Worm (Caenorhabditis elegans) whole organism, late embryonic: ENCODE measurements around the gene M05D6.3.

ENCODE experiments used
- C08G9.2 ChIP-seq: sonication (generic microtip); optimal IDR thresholded peaks from 2 replicates; lab custom pipeline; 2016; ENCODE audit warnings: mild to moderate bottlenecking, missing genetic modification characterization, moderate library complexity, missing compliant biosample characterization
- F13H6.1 ChIP-seq: sonication (generic microtip); optimal IDR thresholded peaks from 2 replicates; lab custom pipeline; 2016; ENCODE audit warnings: missing genetic modification characterization, missing compliant biosample characterization
- ahr-1 ChIP-seq: sonication (generic microtip); optimal IDR thresholded peaks from 2 replicates; lab custom pipeline; 2016; ENCODE audit warnings: missing genetic modification characterization, missing compliant biosample characterization
- ama-1 ChIP-seq: fragments of 150-350 bp; optimal IDR thresholded peaks from 2 replicates; lab custom pipeline; 2014
- ceh-14 ChIP-seq: sonication (generic microtip); optimal IDR thresholded peaks from 2 replicates; lab custom pipeline; 2016; ENCODE audit warnings: missing genotype, missing genetic modification characterization, missing compliant biosample characterization
- ceh-18 ChIP-seq: sonication (generic microtip); optimal IDR thresholded peaks from 2 replicates; lab custom pipeline; 2016; ENCODE audit warnings: missing genetic modification characterization, missing compliant biosample characterization
- ceh-2 ChIP-seq: sonication (generic microtip); optimal IDR thresholded peaks from 2 replicates; lab custom pipeline; 2016; ENCODE audit warnings: missing genotype, missing genetic modification characterization, missing compliant biosample characterization
- ceh-22 ChIP-seq: sonication (generic microtip); optimal IDR thresholded peaks from 2 replicates; lab custom pipeline; 2017; ENCODE audit warnings: missing biosample characterization, missing genetic modification characterization
- ceh-31 ChIP-seq: sonication (generic microtip); optimal IDR thresholded peaks from 2 replicates; lab custom pipeline; 2016; ENCODE audit warnings: missing genetic modification characterization, missing compliant biosample characterization
- ceh-34 ChIP-seq: sonication (generic microtip); optimal IDR thresholded peaks from 2 replicates; lab custom pipeline; 2016; ENCODE audit warnings: mild to moderate bottlenecking, missing genetic modification characterization, missing compliant biosample characterization
- ceh-45 ChIP-seq: fragments of 200-800 bp; sonication (Bioruptor generic); IDR thresholded peaks from 2 replicates; pipeline ENCODE4 v1.3.6; 2022; ENCODE audit warnings: missing genetic modification reagents, missing genetic modification characterization, missing compliant biosample characterization
- ceh-48 ChIP-seq: sonication (generic microtip); optimal IDR thresholded peaks from 2 replicates; lab custom pipeline; 2016; ENCODE audit warnings: missing genetic modification characterization, inconsistent platforms, missing compliant biosample characterization
- dve-1 ChIP-seq: sonication (generic microtip); optimal IDR thresholded peaks from 2 replicates; lab custom pipeline; 2017; ENCODE audit warnings: antibody characterized with exemption, mild to moderate bottlenecking, missing genetic modification characterization, missing compliant biosample characterization
- elt-2 ChIP-seq: sonication (generic microtip); optimal IDR thresholded peaks from 2 replicates; lab custom pipeline; 2016; ENCODE audit warnings: missing genetic modification reagents, missing genetic modification characterization, missing compliant biosample characterization
- ets-4 ChIP-seq: sonication (generic microtip); optimal IDR thresholded peaks from 2 replicates; lab custom pipeline; 2016; ENCODE audit warnings: missing genetic modification characterization, missing compliant biosample characterization
- eyg-1 ChIP-seq: sonication (generic microtip); optimal IDR thresholded peaks from 2 replicates; lab custom pipeline; 2016; ENCODE audit warnings: missing genotype, missing genetic modification characterization, missing compliant biosample characterization
- fkh-6 ChIP-seq: sonication (generic microtip); optimal IDR thresholded peaks from 2 replicates; lab custom pipeline; 2016; ENCODE audit warnings: missing genetic modification characterization, missing compliant biosample characterization
- gmeb-2 ChIP-seq: sonication (generic microtip); optimal IDR thresholded peaks from 2 replicates; lab custom pipeline; 2016; ENCODE audit warnings: missing genetic modification characterization, inconsistent platforms, missing compliant biosample characterization
- hlh-13 ChIP-seq: fragments of 200-800 bp; sonication (Bioruptor generic); optimal IDR thresholded peaks from 2 replicates; lab custom pipeline; 2018; ENCODE audit warnings: mild to moderate bottlenecking, missing genetic modification characterization, missing compliant biosample characterization
- hlh-15 ChIP-seq: sonication (generic microtip); optimal IDR thresholded peaks from 2 replicates; lab custom pipeline; 2016; ENCODE audit warnings: missing genetic modification characterization, missing compliant biosample characterization
- hlh-30 ChIP-seq: sonication (generic microtip); optimal IDR thresholded peaks from 2 replicates; lab custom pipeline; 2017; ENCODE audit warnings: antibody characterized with exemption, missing genetic modification characterization, missing compliant biosample characterization; ENCODE audit not compliant: insufficient read depth
- hlh-6 ChIP-seq: sonication (generic microtip); optimal IDR thresholded peaks from 2 replicates; lab custom pipeline; 2016; ENCODE audit warnings: missing genotype, missing genetic modification characterization, missing compliant biosample characterization
- hlh-8 ChIP-seq: sonication (generic microtip); optimal IDR thresholded peaks from 2 replicates; lab custom pipeline; 2016; ENCODE audit warnings: missing genotype, missing genetic modification characterization, missing compliant biosample characterization
- lim-6 ChIP-seq: sonication (generic microtip); optimal IDR thresholded peaks from 2 replicates; lab custom pipeline; 2016; ENCODE audit warnings: missing genetic modification characterization, missing compliant biosample characterization
- nfya-1 ChIP-seq: sonication (generic microtip); optimal IDR thresholded peaks from 2 replicates; lab custom pipeline; 2017; ENCODE audit warnings: missing genetic modification characterization, mild to moderate bottlenecking, missing compliant biosample characterization, antibody characterized with exemption, moderate library complexity
- nhr-232 ChIP-seq: sonication (generic microtip); optimal IDR thresholded peaks from 2 replicates; lab custom pipeline; 2016; ENCODE audit warnings: missing genetic modification characterization, missing compliant biosample characterization
- npax-4 ChIP-seq: sonication (generic microtip); optimal IDR thresholded peaks from 2 replicates; lab custom pipeline; 2016; ENCODE audit warnings: missing genetic modification characterization, missing compliant biosample characterization
- pag-3 ChIP-seq: sonication (generic microtip); optimal IDR thresholded peaks from 2 replicates; lab custom pipeline; 2016; ENCODE audit warnings: missing compliant biosample characterization, missing genetic modification characterization, borderline replicate concordance
- pha-4 ChIP-seq: fragments of 150-350 bp; optimal IDR thresholded peaks from 2 replicates; lab custom pipeline; 2018; ENCODE audit warnings: missing biosample characterization, missing genetic modification reagents, missing genetic modification characterization
- pqm-1 ChIP-seq: sonication (generic microtip); optimal IDR thresholded peaks from 2 replicates; lab custom pipeline; 2016; ENCODE audit warnings: missing genetic modification characterization, missing compliant biosample characterization
- ref-2 ChIP-seq: sonication (generic microtip); optimal IDR thresholded peaks from 2 replicates; lab custom pipeline; 2016; ENCODE audit warnings: missing genetic modification characterization, missing compliant biosample characterization
- rnt-1 ChIP-seq: sonication (generic microtip); optimal IDR thresholded peaks from 2 replicates; lab custom pipeline; 2016; ENCODE audit warnings: missing genetic modification characterization, missing compliant biosample characterization
- sdc-2 ChIP-seq: sonication (generic microtip); optimal IDR thresholded peaks from 2 replicates; lab custom pipeline; 2016; ENCODE audit warnings: missing genotype, missing genetic modification characterization, missing compliant biosample characterization
- syd-9 ChIP-seq: sonication (generic microtip); optimal IDR thresholded peaks from 2 replicates; lab custom pipeline; 2016; ENCODE audit warnings: mild to moderate bottlenecking, missing genetic modification characterization, moderate library complexity, missing compliant biosample characterization
- tbx-2 ChIP-seq: sonication (generic microtip); optimal IDR thresholded peaks from 2 replicates; lab custom pipeline; 2016; ENCODE audit warnings: missing genetic modification characterization, missing compliant biosample characterization
- tbx-7 ChIP-seq: sonication (generic microtip); optimal IDR thresholded peaks from 2 replicates; lab custom pipeline; 2016; ENCODE audit warnings: missing genotype, missing genetic modification characterization, missing compliant biosample characterization
- ttx-3 ChIP-seq: sonication (generic microtip); optimal IDR thresholded peaks from 2 replicates; lab custom pipeline; 2016; ENCODE audit warnings: missing genetic modification reagents, missing genetic modification characterization, missing compliant biosample characterization
- unc-3 ChIP-seq, 2 experiments: fragments of 200-800 bp in 1 of 2; sonication (Bioruptor generic) in 1 of 2; sonication (generic microtip) in 1 of 2; conservative IDR thresholded peaks in 1 of 2; optimal IDR thresholded peaks in 1 of 2; 2 replicates each; pipeline versions ENCODE4 v1.3.6 to Lab custom; 2016 to 2022; ENCODE audit warnings: missing compliant biosample characterization in 2 of 2, missing genetic modification characterization in 2 of 2, missing genetic modification reagents in 1 of 2
- unc-42 ChIP-seq: sonication (generic microtip); optimal IDR thresholded peaks from 2 replicates; lab custom pipeline; 2016; ENCODE audit warnings: missing genotype, missing genetic modification characterization, missing compliant biosample characterization
- zip-5 ChIP-seq: sonication (generic microtip); optimal IDR thresholded peaks from 2 replicates; lab custom pipeline; 2016; ENCODE audit warnings: missing genetic modification characterization, missing compliant biosample characterization

The M05D6.3 gene

DNA sequence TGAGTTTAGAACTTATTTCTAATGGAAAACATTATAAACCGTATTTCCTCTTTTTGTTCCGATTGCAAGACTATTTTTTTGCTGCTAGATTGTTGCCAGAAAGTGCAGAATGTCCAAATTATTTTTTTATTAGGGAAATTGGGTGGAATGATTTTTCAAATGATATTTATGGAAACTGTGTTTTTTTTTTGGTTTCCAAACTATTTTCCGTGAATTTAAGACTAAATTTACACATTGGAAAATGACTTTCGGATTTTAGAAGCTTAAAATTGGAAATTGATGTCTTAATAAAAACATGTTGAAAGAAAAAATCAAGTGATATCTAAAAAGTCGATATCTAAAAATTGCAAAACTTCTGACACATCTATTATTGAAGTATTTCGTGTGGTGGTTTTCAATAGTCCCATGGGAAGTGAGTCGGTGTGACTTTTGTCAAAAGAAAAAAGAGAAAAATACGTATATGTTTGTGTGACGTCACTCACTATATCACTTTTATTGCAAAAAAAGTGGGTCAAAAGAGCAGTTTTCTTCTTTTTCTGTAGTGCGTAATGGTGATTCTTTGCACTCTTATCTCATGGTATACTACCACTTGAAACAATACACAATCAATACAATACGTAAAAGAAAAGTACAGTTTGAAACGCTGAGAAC is 28.6 kb downstream of the M05D6.3 start:
- no peak for TF ChIP-seq gmeb-2 (tag; lab: Kevin White, UChicago)
- TF ChIP-seq elt-2 (tag; lab: Kevin White, UChicago): no peak

DNA sequence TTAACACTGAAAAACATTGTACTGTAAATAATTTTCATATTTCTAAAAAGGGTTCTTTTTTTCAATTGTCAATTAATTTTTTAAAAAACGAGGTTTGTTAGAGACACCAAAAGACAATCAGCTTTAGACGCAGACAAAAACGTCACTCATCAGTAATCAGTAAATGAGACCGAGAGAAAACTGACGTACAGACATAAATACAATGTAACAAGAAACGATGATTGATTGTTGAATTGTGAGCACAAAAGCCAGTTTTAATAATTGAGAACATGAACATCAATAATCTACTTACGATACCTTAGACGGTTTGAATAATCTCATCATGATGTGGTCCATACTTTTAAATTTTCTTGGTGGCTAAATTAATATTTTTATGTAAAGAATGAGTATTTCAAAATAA is 31.2 kb downstream of the M05D6.3 start:
- TF ChIP-seq hlh-13 (GFP tag; lab: Kevin White, UChicago) (no peak), syd-9 (tag; lab: Kevin White, UChicago) (no peak), rnt-1 (no peak), unc-3 (GFP tag; conservative IDR thresholded peaks at IDR 0.05; lab: Robert Waterston, UW) (no peak), unc-3 (tag; optimal IDR thresholded peaks at IDR 0.05; lab: Kevin White, UChicago) (no peak)
- TF ChIP-seq, all 69 proteins: peak for 0

DNA sequence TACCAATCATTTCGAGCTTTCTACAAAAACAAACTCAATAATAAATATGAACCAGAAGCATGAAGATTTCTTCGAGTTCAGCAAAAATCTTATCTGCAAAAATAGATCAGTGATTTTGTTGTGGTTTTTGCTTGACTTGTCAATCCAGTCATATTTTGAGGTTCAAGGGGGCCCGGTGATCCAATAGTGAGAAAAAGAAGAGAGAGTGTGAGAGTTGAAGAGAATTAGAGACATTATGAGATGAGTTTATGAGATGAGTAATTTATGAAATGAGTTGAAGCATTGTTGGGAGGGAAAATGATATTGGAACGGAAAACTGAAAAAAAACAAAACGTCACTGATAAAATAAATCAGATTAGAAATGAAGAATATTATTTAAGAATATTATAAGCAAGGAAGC is 33.4 kb downstream of the M05D6.3 start, which contains the start of gene T13H5.1:
Gene T13H5.1, minus strand, starts transcription at position 101 of the 400 bp plus-strand sequence.
- TF ChIP-seq ets-4 (tag; lab: Kevin White, UChicago) (no peak), ceh-18 (tag; lab: Kevin White, UChicago) (no peak), F13H6.1 (tag; lab: Kevin White, UChicago) (no peak), ahr-1 (tag; lab: Kevin White, UChicago) (no peak), pha-4 (tag; lab: Kevin White, UChicago) (no peak), fkh-6 (tag; lab: Kevin White, UChicago) (no peak), ceh-31 (tag; lab: Kevin White, UChicago) (no peak), hlh-6 (no peak), hlh-30 (tag; lab: Kevin White, UChicago) (no peak), ceh-22 (tag; lab: Kevin White, UChicago) (no peak), sdc-2 (no peak), pag-3 (tag; lab: Kevin White, UChicago) (no peak), ceh-45 (GFP tag; lab: Robert Waterston, UW) (no peak), unc-3 (GFP tag; conservative IDR thresholded peaks at IDR 0.05; lab: Robert Waterston, UW) (no peak), unc-3 (tag; optimal IDR thresholded peaks at IDR 0.05; lab: Kevin White, UChicago) (no peak), eyg-1 (tag; lab: Kevin White, UChicago) (no peak), ceh-2 (tag; lab: Kevin White, UChicago) (no peak), npax-4 (tag; lab: Kevin White, UChicago) (no peak), ceh-48 (tag; lab: Kevin White, UChicago) (no peak)
- TF ChIP-seq, all 69 proteins: peak for 0

DNA sequence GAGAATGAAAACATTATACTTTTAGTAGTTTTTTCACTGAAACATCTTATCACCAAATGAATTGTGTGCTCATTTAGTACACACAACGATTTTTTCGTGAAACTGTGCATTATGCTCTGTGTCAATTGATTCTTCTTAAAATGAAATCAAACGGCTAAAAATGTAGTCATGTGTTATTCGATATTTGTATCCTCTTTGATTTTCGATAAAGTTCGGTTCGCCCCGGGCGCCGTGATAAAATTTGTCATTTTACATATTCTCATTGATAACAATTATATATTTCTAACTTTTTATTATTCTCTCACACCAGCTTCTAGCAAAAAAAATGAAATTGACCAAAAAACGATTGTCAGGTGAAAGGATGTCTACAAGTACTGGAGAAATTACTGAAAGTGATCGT is 39.2 kb downstream of the M05D6.3 start, which contains the start of gene ctg-2:
Gene ctg-2, plus strand, starts transcription at position 326 of the 400 bp plus-strand sequence.
- TF ChIP-seq ceh-45 (GFP tag; lab: Robert Waterston, UW) (no peak), elt-2 (tag; lab: Kevin White, UChicago) (no peak), ceh-14 (no peak), ama-1 (lab: Kevin White, UChicago) (no peak)
- TF ChIP-seq, all 69 proteins: peak for 0

DNA sequence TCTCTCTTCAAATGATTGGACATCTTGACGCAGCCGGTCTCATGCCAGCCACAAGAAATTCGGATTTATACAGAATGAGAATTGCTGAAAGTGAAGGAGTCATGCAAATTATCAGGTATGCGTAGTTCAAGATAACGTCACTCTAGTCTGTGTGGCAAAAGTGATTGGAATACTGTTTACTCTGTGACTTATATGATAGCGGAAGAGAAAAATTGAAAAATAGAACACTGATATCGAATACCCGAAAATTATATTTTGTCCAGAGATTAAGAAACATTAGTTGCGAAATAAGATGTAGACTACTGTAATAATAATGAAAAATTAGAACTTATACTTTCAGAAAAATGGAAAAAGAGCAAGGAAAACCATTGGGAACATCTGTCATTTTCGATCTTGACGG is 39.9 kb downstream of the M05D6.3 start:
- TF ChIP-seq pqm-1 (tag; lab: Kevin White, UChicago): no peak
- peak; percentile 80 for TF ChIP-seq elt-2 (tag; lab: Kevin White, UChicago)
- TF ChIP-seq ceh-34: no peak

DNA sequence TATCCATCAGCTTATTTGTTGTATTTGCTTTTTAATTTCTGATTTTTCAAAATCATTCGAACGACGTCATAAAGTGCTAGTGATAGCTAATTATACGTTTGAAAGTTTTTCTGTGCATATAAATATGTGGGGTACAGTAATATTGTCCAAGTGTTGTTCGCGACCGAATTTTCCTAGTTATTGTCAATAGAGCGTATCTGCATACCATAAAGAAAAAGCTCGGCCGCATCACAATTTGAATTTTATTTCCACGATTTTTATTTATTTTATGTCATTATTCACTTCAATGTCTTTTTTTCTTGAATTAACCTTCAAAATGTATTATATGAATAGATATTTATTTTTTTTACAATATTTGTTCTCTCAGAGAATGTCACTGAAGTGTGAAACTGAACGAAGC is 41.2 kb downstream of the M05D6.3 start, which contains the start of gene rnh-2:
Gene rnh-2, plus strand, starts transcription at position 368 of the 400 bp plus-strand sequence.
- TF ChIP-seq unc-42 (tag; lab: Kevin White, UChicago) (peak; percentile 29), F13H6.1 (tag; lab: Kevin White, UChicago) (no peak), nhr-232 (no peak), hlh-13 (GFP tag; lab: Kevin White, UChicago) (no peak), ttx-3 (no peak), ref-2 (tag; lab: Kevin White, UChicago) (peak; percentile 52), ceh-2 (tag; lab: Kevin White, UChicago) (peak; percentile 80), ceh-14 (peak; percentile 39), nfya-1 (peak; percentile 4), lim-6 (peak; percentile 25), hlh-8 (tag; lab: Kevin White, UChicago) (peak; percentile 37), elt-2 (tag; lab: Kevin White, UChicago) (peak; percentile 68), zip-5 (peak; percentile 56), C08G9.2 (tag; lab: Kevin White, UChicago) (peak; percentile 74), tbx-7 (tag; lab: Kevin White, UChicago) (peak; percentile 67), ceh-31 (tag; lab: Kevin White, UChicago) (peak; percentile 87), dve-1 (peak; percentile 13), hlh-15 (tag; lab: Kevin White, UChicago) (no peak), tbx-2 (tag; lab: Kevin White, UChicago) (peak; percentile 76), ets-4 (tag; lab: Kevin White, UChicago) (peak; percentile 48)
